Worm (Caenorhabditis elegans): ENCODE measurements around the gene srg-20.
A peak's percentile ranks its signal among the peaks of the same experiment; 100 is the strongest.
"Not testable (repeated sequence)": the region's sequence is repeated elsewhere in the genome, so short reads cannot be mapped to it uniquely, and the experiment has no call there.

The srg-20 gene

ce11 chrII:1636392-1636791 is at the start of gene srg-20:
srg-20 (plus strand) TSS chrII:1636692.
- not testable (repeated sequence) for TF ChIP-seq skn-1, sem-4, mdl-1 (tag; optimal IDR thresholded peaks at IDR 0.05)

ce11 chrII:1589845-1590244 is 46.6 kb upstream of the srg-20 start, which contains the start of gene T07H3.7:
T07H3.7 (minus strand) TSS chrII:1589945.
- TF ChIP-seq R02D3.7 (tag; optimal IDR thresholded peaks at IDR 0.05): no peak
- no peak for TF ChIP-seq aly-2 (tag; optimal IDR thresholded peaks at IDR 0.05)
- TF ChIP-seq blmp-1 (tag; optimal IDR thresholded peaks at IDR 0.05; ENCODE audit: insufficient read depth): no peak
- TF ChIP-seq ama-1 (optimal IDR thresholded peaks at IDR 0.05): no peak
- TF ChIP-seq skn-1 (tag; optimal IDR thresholded peaks at IDR 0.05): no peak
- no peak for TF ChIP-seq nhr-6 (tag; optimal IDR thresholded peaks at IDR 0.05)
- no peak for TF ChIP-seq nhr-23 (tag; optimal IDR thresholded peaks at IDR 0.05)
- no peak for TF ChIP-seq unc-39 (tag; optimal IDR thresholded peaks at IDR 0.05)
- TF ChIP-seq sma-3 (GFP tag; optimal IDR thresholded peaks at IDR 0.05): no peak
- no peak for TF ChIP-seq ztf-1 (GFP tag; conservative IDR thresholded peaks at IDR 0.05)
- TF ChIP-seq alr-1 (tag; optimal IDR thresholded peaks at IDR 0.05): no peak
- TF ChIP-seq nhr-237 (tag; optimal IDR thresholded peaks at IDR 0.05): no peak
- no peak for TF ChIP-seq nhr-11 (tag; optimal IDR thresholded peaks at IDR 0.05)
- no peak for TF ChIP-seq snpc-4 (tag; optimal IDR thresholded peaks at IDR 0.05)
- TF ChIP-seq unc-55 (GFP tag; optimal IDR thresholded peaks at IDR 0.05): no peak
- no peak for TF ChIP-seq nhr-25 (tag; optimal IDR thresholded peaks at IDR 0.05)
- no peak for TF ChIP-seq elt-1 (tag; optimal IDR thresholded peaks at IDR 0.05)
- TF ChIP-seq lsy-2 (tag; optimal IDR thresholded peaks at IDR 0.05): no peak

- TF ChIP-seq nhr-23 (tag; optimal IDR thresholded peaks at IDR 0.05) (no peak), lin-11 (tag; optimal IDR thresholded peaks at IDR 0.05) (no peak), F13H6.1 (tag; optimal IDR thresholded peaks at IDR 0.05) (no peak), ama-1 (optimal IDR thresholded peaks at IDR 0.05) (no peak), gmeb-1 (tag; optimal IDR thresholded peaks at IDR 0.05) (no peak), mbf-1 (tag; optimal IDR thresholded peaks at IDR 0.05) (no peak), nhr-21 (tag; optimal IDR thresholded peaks at IDR 0.05) (no peak), nhr-6 (tag; optimal IDR thresholded peaks at IDR 0.05) (no peak), fos-1 (tag; optimal IDR thresholded peaks at IDR 0.05) (no peak), lin-39 (tag; optimal IDR thresholded peaks at IDR 0.05) (no peak), snpc-4 (tag; optimal IDR thresholded peaks at IDR 0.05) (no peak), ztf-4 (tag; optimal IDR thresholded peaks at IDR 0.05) (no peak), blmp-1 (tag; optimal IDR thresholded peaks at IDR 0.05; ENCODE audit: insufficient read depth) (no peak), nhr-11 (tag; optimal IDR thresholded peaks at IDR 0.05) (no peak)
These were observed 41.4 kb upstream of the srg-20 start, which contains the start of gene clec-20 for ce11 chrII:1595137-1595536. clec-20 (minus strand) TSS chrII:1595237.

- TF ChIP-seq nhr-129 (tag; optimal IDR thresholded peaks at IDR 0.05): peak; percentile 2
- TF ChIP-seq ceh-16 (tag; optimal IDR thresholded peaks at IDR 0.05): no peak
- TF ChIP-seq C34F6.9 (tag; optimal IDR thresholded peaks at IDR 0.05): no peak
- peak; percentile 74 for TF ChIP-seq fos-1 (tag; optimal IDR thresholded peaks at IDR 0.05)
- no peak for TF ChIP-seq snpc-4 (tag; optimal IDR thresholded peaks at IDR 0.05)
These were observed 39.1 kb upstream of the srg-20 start, which contains the start of gene bath-46 for ce11 chrII:1597101-1598088. bath-46 (plus strand) TSS chrII:1597906.

- TF ChIP-seq ceh-82 (tag; optimal IDR thresholded peaks at IDR 0.05): no peak
- no peak for TF ChIP-seq unc-62 (GFP tag; optimal IDR thresholded peaks at IDR 0.05)
- no peak for TF ChIP-seq lin-11 (tag; optimal IDR thresholded peaks at IDR 0.05)
- TF ChIP-seq ztf-11 (tag; optimal IDR thresholded peaks at IDR 0.05): no peak
- TF ChIP-seq skn-1 (tag; optimal IDR thresholded peaks at IDR 0.05): no peak
- no peak for TF ChIP-seq nhr-237 (tag; optimal IDR thresholded peaks at IDR 0.05)
- TF ChIP-seq ztf-4 (tag; optimal IDR thresholded peaks at IDR 0.05): no peak
- TF ChIP-seq nhr-77 (tag; optimal IDR thresholded peaks at IDR 0.05): no peak
- TF ChIP-seq fos-1 (tag; optimal IDR thresholded peaks at IDR 0.05): no peak
- no peak for TF ChIP-seq Y55F3AM.14 (GFP tag; optimal IDR thresholded peaks at IDR 0.05)
- no peak for TF ChIP-seq lin-39 (tag; optimal IDR thresholded peaks at IDR 0.05)
- no peak for TF ChIP-seq aly-2 (tag; optimal IDR thresholded peaks at IDR 0.05)
- no peak for TF ChIP-seq nhr-21 (tag; optimal IDR thresholded peaks at IDR 0.05)
- TF ChIP-seq blmp-1 (tag; optimal IDR thresholded peaks at IDR 0.05; ENCODE audit: insufficient read depth): no peak
- TF ChIP-seq mbf-1 (tag; optimal IDR thresholded peaks at IDR 0.05): no peak
- no peak for TF ChIP-seq nhr-10 (tag; optimal IDR thresholded peaks at IDR 0.05)
- no peak for TF ChIP-seq zag-1 (tag; optimal IDR thresholded peaks at IDR 0.05)
- TF ChIP-seq sem-4 (tag; optimal IDR thresholded peaks at IDR 0.05): no peak
- no peak for TF ChIP-seq unc-55 (GFP tag; optimal IDR thresholded peaks at IDR 0.05)
These were observed 35.8 kb upstream of the srg-20 start, which contains the start of gene bath-26 for ce11 chrII:1600661-1601060. bath-26 (minus strand) TSS chrII:1600761.
